Worm (Caenorhabditis elegans): Measurements from ENCODE around the gene F44E7.4.

The F44E7.4 gene

DNA sequence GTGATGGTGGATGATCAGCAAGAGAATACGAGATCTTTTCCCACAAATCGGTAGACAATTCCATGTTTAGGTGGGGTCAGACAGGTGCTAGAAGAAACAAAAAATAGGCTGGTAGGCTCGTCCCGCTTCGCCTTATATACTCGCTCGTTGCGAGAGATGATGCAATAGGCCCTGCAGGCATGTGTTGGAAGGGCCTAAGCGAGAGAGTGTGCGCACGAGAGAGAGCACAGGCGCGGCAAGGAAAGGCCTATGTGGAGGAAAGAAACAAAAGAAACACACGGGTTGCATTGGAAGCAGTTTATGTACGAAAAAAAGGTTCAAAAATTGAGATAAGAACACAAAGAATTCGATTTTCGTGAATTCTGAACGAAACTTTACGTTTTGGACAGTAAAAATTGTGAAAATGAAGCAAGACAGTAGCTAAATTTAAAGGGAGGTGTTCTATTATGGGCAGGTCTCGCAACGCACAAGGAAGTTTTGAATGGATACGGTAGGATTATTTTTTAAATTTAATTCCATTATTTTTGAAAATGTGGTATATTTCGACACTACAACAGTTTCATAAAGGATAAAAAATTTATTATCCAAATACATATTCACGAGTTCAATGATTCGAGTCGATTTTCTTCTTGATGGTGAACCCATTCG, 4.1 kb upstream of the F44E7.4 start, which contains the start of gene F44E7.5 (continued):
- TF ChIP-seq ztf-11 (tag; optimal IDR thresholded peaks at IDR 0.05), result no peak
- TF ChIP-seq skn-1 (tag; optimal IDR thresholded peaks at IDR 0.05), result peak; percentile 1
- no peak for TF ChIP-seq dsc-1 (tag; optimal IDR thresholded peaks at IDR 0.05)
- no peak for TF ChIP-seq hpl-2 (GFP tag; optimal IDR thresholded peaks at IDR 0.05)
- TF ChIP-seq fkh-8 (tag; optimal IDR thresholded peaks at IDR 0.05), result no peak
- no peak for TF ChIP-seq nhr-28 (tag; optimal IDR thresholded peaks at IDR 0.05)
- TF ChIP-seq nhr-237 (tag; optimal IDR thresholded peaks at IDR 0.05), result no peak
- TF ChIP-seq ceh-82 (tag; optimal IDR thresholded peaks at IDR 0.05), result peak; percentile 31 to 78 (median 41)
- TF ChIP-seq ceh-88 (GFP tag; IDR thresholded peaks at IDR 0.05), result no peak
- peak; percentile 8 for TF ChIP-seq jun-1 (tag; optimal IDR thresholded peaks at IDR 0.05)
- TF ChIP-seq hlh-4 (tag; optimal IDR thresholded peaks at IDR 0.05), result no peak
- peak; percentile 28 for TF ChIP-seq blmp-1 (tag; optimal IDR thresholded peaks at IDR 0.05)
- no peak for TF ChIP-seq lin-15B (tag; optimal IDR thresholded peaks at IDR 0.05)
- no peak for TF ChIP-seq alr-1 (tag; optimal IDR thresholded peaks at IDR 0.05; ENCODE audit: borderline replicate concordance)
- TF ChIP-seq isw-1 (GFP tag; IDR thresholded peaks at IDR 0.05), result no peak
- TF ChIP-seq ztf-4 (tag; optimal IDR thresholded peaks at IDR 0.05), result peak; percentile 23
- TF ChIP-seq elt-3 (tag; optimal IDR thresholded peaks at IDR 0.05), result peak in 3 of 6 experiments; percentile 11 to 74 (median 51)
- TF ChIP-seq efl-1 (optimal IDR thresholded peaks at IDR 0.05), result peak; percentile 34 to 61
- TF ChIP-seq efl-1 (GFP tag; optimal IDR thresholded peaks at IDR 0.05 in 1 of 2), result peak; percentile 23 to 87
- no peak for TF ChIP-seq lin-39 (tag; optimal IDR thresholded peaks at IDR 0.05)
- no peak for TF ChIP-seq C34B4.2 (tag; optimal IDR thresholded peaks at IDR 0.05)
- TF ChIP-seq nhr-19 (GFP tag; conservative IDR thresholded peaks at IDR 0.05), result peak; percentile 59
- TF ChIP-seq unc-30 (tag; optimal IDR thresholded peaks at IDR 0.05), result no peak
- peak; percentile 0 to 41 for TF ChIP-seq lin-35 (GFP tag; optimal IDR thresholded peaks at IDR 0.05)
- TF ChIP-seq ceh-8 (GFP tag; optimal IDR thresholded peaks at IDR 0.05), result no peak
- TF ChIP-seq sup-37 (GFP tag; optimal IDR thresholded peaks at IDR 0.05), result no peak
- TF ChIP-seq nhr-20 (tag; optimal IDR thresholded peaks at IDR 0.05), result peak; percentile 66
- peak; percentile 58 for TF ChIP-seq nhr-47 (tag; optimal IDR thresholded peaks at IDR 0.05)
- no peak for TF ChIP-seq snpc-4 (tag; optimal IDR thresholded peaks at IDR 0.05)
- TF ChIP-seq nhr-12 (tag; optimal IDR thresholded peaks at IDR 0.05), result no peak
- TF ChIP-seq ceh-90 (tag; optimal IDR thresholded peaks at IDR 0.05), result no peak
- TF ChIP-seq nhr-11 (tag; optimal IDR thresholded peaks at IDR 0.05), result no peak
- TF ChIP-seq unc-98 (GFP tag; IDR thresholded peaks at IDR 0.05), result 0 out of 2 replicates have a peak, but pooled peaks have one; percentile 4
- peak; percentile 20 for TF ChIP-seq lin-13 (GFP tag; optimal IDR thresholded peaks at IDR 0.05)
- TF ChIP-seq fkh-10 (GFP tag; optimal IDR thresholded peaks at IDR 0.05), result no peak
- TF ChIP-seq egl-13 (tag; optimal IDR thresholded peaks at IDR 0.05), result no peak
- TF ChIP-seq mep-1 (tag; optimal IDR thresholded peaks at IDR 0.05), result peak; percentile 72
- TF ChIP-seq lir-3 (tag; optimal IDR thresholded peaks at IDR 0.05; ENCODE audit: poor library complexity), result no peak
- no peak for TF ChIP-seq nhr-77 (tag; optimal IDR thresholded peaks at IDR 0.05)
- TF ChIP-seq grh-1 (GFP tag; IDR thresholded peaks at IDR 0.05), result 0 out of 2 replicates have a peak, but pooled peaks have one; percentile 12
- no peak for TF ChIP-seq zip-4 (GFP tag; optimal IDR thresholded peaks at IDR 0.05)
- TF ChIP-seq pax-3 (tag; optimal IDR thresholded peaks at IDR 0.05), result no peak
- TF ChIP-seq tbx-2 (tag; optimal IDR thresholded peaks at IDR 0.05), result peak; percentile 34
- TF ChIP-seq ama-1 (optimal IDR thresholded peaks at IDR 0.05), result no peak
- TF ChIP-seq zag-1 (tag; optimal IDR thresholded peaks at IDR 0.05), result no peak
- no peak for TF ChIP-seq tlp-1 (tag; optimal IDR thresholded peaks at IDR 0.05)
- TF ChIP-seq ces-1 (GFP tag; optimal IDR thresholded peaks at IDR 0.05), result no peak
- TF ChIP-seq nhr-76 (tag; optimal IDR thresholded peaks at IDR 0.05), result no peak
- no peak for TF ChIP-seq unc-62 (GFP tag; optimal IDR thresholded peaks at IDR 0.05)
- no peak for TF ChIP-seq pqm-1 (tag; optimal IDR thresholded peaks at IDR 0.05)
- TF ChIP-seq F16B12.6 (tag; optimal IDR thresholded peaks at IDR 0.05), result no peak
- TF ChIP-seq swsn-7 (tag; optimal IDR thresholded peaks at IDR 0.05), result peak; percentile 2
- TF ChIP-seq fos-1 (tag; optimal IDR thresholded peaks at IDR 0.05), result no peak

Measured in whole organism, L1 larva.